Worm (Caenorhabditis elegans) whole organism, late embryonic: Measurements from ENCODE around the gene col-173.

ENCODE experiments used
- C08G9.2 ChIP-seq: sonication (generic microtip); optimal IDR thresholded peaks from 2 replicates; lab custom pipeline; 2016; ENCODE audit warnings: mild to moderate bottlenecking, missing genetic modification characterization, moderate library complexity, missing compliant biosample characterization
- F13H6.1 ChIP-seq: sonication (generic microtip); optimal IDR thresholded peaks from 2 replicates; lab custom pipeline; 2016; ENCODE audit warnings: missing genetic modification characterization, missing compliant biosample characterization
- K09A11.1 ChIP-seq: sonication (generic microtip); optimal IDR thresholded peaks from 2 replicates; lab custom pipeline; 2017; ENCODE audit warnings: antibody characterized with exemption, mild to moderate bottlenecking, missing genetic modification characterization, missing compliant biosample characterization; ENCODE audit not compliant: insufficient read depth
- ama-1 ChIP-seq: fragments of 150-350 bp; optimal IDR thresholded peaks from 2 replicates; lab custom pipeline; 2014
- ceh-18 ChIP-seq: sonication (generic microtip); optimal IDR thresholded peaks from 2 replicates; lab custom pipeline; 2016; ENCODE audit warnings: missing genetic modification characterization, missing compliant biosample characterization
- ceh-2 ChIP-seq: sonication (generic microtip); optimal IDR thresholded peaks from 2 replicates; lab custom pipeline; 2016; ENCODE audit warnings: missing genotype, missing genetic modification characterization, missing compliant biosample characterization
- ceh-31 ChIP-seq: sonication (generic microtip); optimal IDR thresholded peaks from 2 replicates; lab custom pipeline; 2016; ENCODE audit warnings: missing genetic modification characterization, missing compliant biosample characterization
- ceh-34 ChIP-seq: sonication (generic microtip); optimal IDR thresholded peaks from 2 replicates; lab custom pipeline; 2016; ENCODE audit warnings: mild to moderate bottlenecking, missing genetic modification characterization, missing compliant biosample characterization
- ceh-48 ChIP-seq: sonication (generic microtip); optimal IDR thresholded peaks from 2 replicates; lab custom pipeline; 2016; ENCODE audit warnings: missing genetic modification characterization, inconsistent platforms, missing compliant biosample characterization
- che-1 ChIP-seq: sonication (generic microtip); optimal IDR thresholded peaks from 2 replicates; lab custom pipeline; 2016; ENCODE audit warnings: mild to moderate bottlenecking, missing genetic modification characterization, missing compliant biosample characterization
- dve-1 ChIP-seq: sonication (generic microtip); optimal IDR thresholded peaks from 2 replicates; lab custom pipeline; 2017; ENCODE audit warnings: antibody characterized with exemption, mild to moderate bottlenecking, missing genetic modification characterization, missing compliant biosample characterization
- elt-2 ChIP-seq: sonication (generic microtip); optimal IDR thresholded peaks from 2 replicates; lab custom pipeline; 2016; ENCODE audit warnings: missing genetic modification reagents, missing genetic modification characterization, missing compliant biosample characterization
- ets-4 ChIP-seq: sonication (generic microtip); optimal IDR thresholded peaks from 2 replicates; lab custom pipeline; 2016; ENCODE audit warnings: missing genetic modification characterization, missing compliant biosample characterization
- eyg-1 ChIP-seq: sonication (generic microtip); optimal IDR thresholded peaks from 2 replicates; lab custom pipeline; 2016; ENCODE audit warnings: missing genotype, missing genetic modification characterization, missing compliant biosample characterization
- fkh-10 ChIP-seq: fragments of 150-350 bp; optimal IDR thresholded peaks from 2 replicates; lab custom pipeline; 2014; ENCODE audit warnings: missing biosample characterization, missing genetic modification reagents, missing genetic modification characterization
- gmeb-2 ChIP-seq: sonication (generic microtip); optimal IDR thresholded peaks from 2 replicates; lab custom pipeline; 2016; ENCODE audit warnings: missing genetic modification characterization, inconsistent platforms, missing compliant biosample characterization
- hlh-8 ChIP-seq: sonication (generic microtip); optimal IDR thresholded peaks from 2 replicates; lab custom pipeline; 2016; ENCODE audit warnings: missing genotype, missing genetic modification characterization, missing compliant biosample characterization
- lin-11 ChIP-seq: fragments of 200-800 bp; sonication (Bioruptor generic); optimal IDR thresholded peaks from 2 replicates; lab custom pipeline; 2018; ENCODE audit warnings: mild to moderate bottlenecking, missing genetic modification characterization, missing compliant biosample characterization
- madf-2 ChIP-seq: sonication (generic microtip); optimal IDR thresholded peaks from 2 replicates; lab custom pipeline; 2017; ENCODE audit warnings: missing genetic modification characterization, missing compliant biosample characterization
- mec-3 ChIP-seq: sonication (generic microtip); optimal IDR thresholded peaks from 2 replicates; lab custom pipeline; 2016; ENCODE audit warnings: borderline replicate concordance, missing genetic modification characterization, missing compliant biosample characterization
- nfya-1 ChIP-seq: sonication (generic microtip); optimal IDR thresholded peaks from 2 replicates; lab custom pipeline; 2017; ENCODE audit warnings: missing genetic modification characterization, mild to moderate bottlenecking, missing compliant biosample characterization, antibody characterized with exemption, moderate library complexity
- pat-9 ChIP-seq: fragments of 200-800 bp; sonication (Bioruptor generic); optimal IDR thresholded peaks from 2 replicates; lab custom pipeline; 2018; ENCODE audit warnings: mild to moderate bottlenecking, missing genetic modification characterization, moderate library complexity, missing compliant biosample characterization
- pha-2 ChIP-seq: sonication (generic microtip); optimal IDR thresholded peaks from 2 replicates; lab custom pipeline; 2017; ENCODE audit warnings: mild to moderate bottlenecking, missing genetic modification characterization, missing compliant biosample characterization
- sox-2 ChIP-seq: fragments of 200-800 bp; sonication (Bioruptor generic); IDR thresholded peaks from 2 replicates; pipeline ENCODE4 v1.3.6; 2022; ENCODE audit warnings: missing genetic modification reagents, missing genetic modification characterization, missing compliant biosample characterization
- sox-4 ChIP-seq: sonication (generic microtip); optimal IDR thresholded peaks from 2 replicates; lab custom pipeline; 2017; ENCODE audit warnings: mild to moderate bottlenecking, missing genetic modification characterization, inconsistent platforms, missing compliant biosample characterization
- syd-9 ChIP-seq: sonication (generic microtip); optimal IDR thresholded peaks from 2 replicates; lab custom pipeline; 2016; ENCODE audit warnings: mild to moderate bottlenecking, missing genetic modification characterization, moderate library complexity, missing compliant biosample characterization
- ttx-3 ChIP-seq: sonication (generic microtip); optimal IDR thresholded peaks from 2 replicates; lab custom pipeline; 2016; ENCODE audit warnings: missing genetic modification reagents, missing genetic modification characterization, missing compliant biosample characterization
- unc-3 ChIP-seq, 2 experiments: fragments of 200-800 bp in 1 of 2; sonication (Bioruptor generic) in 1 of 2; sonication (generic microtip) in 1 of 2; conservative IDR thresholded peaks in 1 of 2; optimal IDR thresholded peaks in 1 of 2; 2 replicates each; pipeline versions ENCODE4 v1.3.6 to Lab custom; 2016 to 2022; ENCODE audit warnings: missing compliant biosample characterization in 2 of 2, missing genetic modification characterization in 2 of 2, missing genetic modification reagents in 1 of 2
- unc-42 ChIP-seq: sonication (generic microtip); optimal IDR thresholded peaks from 2 replicates; lab custom pipeline; 2016; ENCODE audit warnings: missing genotype, missing genetic modification characterization, missing compliant biosample characterization
- unc-55 ChIP-seq: sonication (generic microtip); optimal IDR thresholded peaks from 2 replicates; lab custom pipeline; 2017; ENCODE audit warnings: missing biosample characterization, missing genetic modification reagents, missing genetic modification characterization
- unc-86 ChIP-seq: sonication (generic microtip); optimal IDR thresholded peaks from 2 replicates; lab custom pipeline; 2016; ENCODE audit warnings: missing genetic modification characterization, missing compliant biosample characterization
- zip-5 ChIP-seq: sonication (generic microtip); optimal IDR thresholded peaks from 2 replicates; lab custom pipeline; 2016; ENCODE audit warnings: missing genetic modification characterization, missing compliant biosample characterization

The col-173 gene

ce11 chrX:6845934-6846333 is 31.4 kb downstream of the col-173 start, which contains the start of gene C53B7.2:
TSS of gene C53B7.2 (plus strand) at chrX:6846234.
- TF ChIP-seq unc-55 (GFP tag; lab: Kevin White, UChicago) (no peak), syd-9 (tag; lab: Kevin White, UChicago) (no peak), C08G9.2 (tag; lab: Kevin White, UChicago) (no peak), dve-1 (tag; lab: Kevin White, UChicago) (no peak), ceh-48 (no peak), ceh-2 (no peak), pha-2 (tag; lab: Kevin White, UChicago) (no peak), madf-2 (tag; lab: Kevin White, UChicago) (no peak), gmeb-2 (tag; lab: Kevin White, UChicago) (no peak), unc-42 (tag; lab: Kevin White, UChicago) (no peak), K09A11.1 (no peak), ceh-34 (tag; lab: Kevin White, UChicago) (no peak), eyg-1 (no peak), mec-3 (tag; lab: Kevin White, UChicago) (no peak), unc-3 (GFP tag; conservative IDR thresholded peaks at IDR 0.05; lab: Robert Waterston, UW) (no peak), unc-3 (tag; optimal IDR thresholded peaks at IDR 0.05; lab: Kevin White, UChicago) (no peak)

- TF ChIP-seq ttx-3 (tag; lab: Kevin White, UChicago) (no peak), lin-11 (tag; lab: Kevin White, UChicago) (no peak), pat-9 (tag; lab: Kevin White, UChicago) (no peak), gmeb-2 (tag; lab: Kevin White, UChicago) (no peak), che-1 (tag; lab: Kevin White, UChicago) (no peak), syd-9 (tag; lab: Kevin White, UChicago) (no peak), F13H6.1 (tag; lab: Kevin White, UChicago) (no peak), mec-3 (tag; lab: Kevin White, UChicago) (no peak), ceh-48 (no peak), sox-2 (GFP tag; lab: Robert Waterston, UW) (no peak), zip-5 (tag; lab: Kevin White, UChicago) (no peak), ceh-34 (tag; lab: Kevin White, UChicago) (no peak), hlh-8 (tag; lab: Kevin White, UChicago) (no peak), unc-86 (no peak), ceh-2 (no peak), fkh-10 (GFP tag; lab: Kevin White, UChicago) (no peak)
Measured at ce11 chrX:6844394-6845072, 32.8 kb downstream of the col-173 start, which contains the start of gene C53B7.3. TSS of gene C53B7.3 (plus strand) at chrX:6844755.

ce11 chrX:6840670-6841308 is 36.5 kb downstream of the col-173 start, which contains the start of the genes glr-6 and asg-2:
TSS of gene glr-6 (minus strand) at chrX:6840720.
TSS of gene asg-2 (plus strand) at chrX:6841258.
- TF ChIP-seq unc-55 (GFP tag; lab: Kevin White, UChicago) (no peak), ceh-18 (peak; percentile 20), ceh-34 (tag; lab: Kevin White, UChicago) (peak; percentile 22), ets-4 (tag; lab: Kevin White, UChicago) (peak; percentile 24), sox-4 (tag; lab: Kevin White, UChicago) (no peak), ama-1 (lab: Kevin White, UChicago) (no peak), elt-2 (tag; lab: Kevin White, UChicago) (peak; percentile 3), ceh-31 (tag; lab: Kevin White, UChicago) (peak; percentile 50), syd-9 (tag; lab: Kevin White, UChicago) (no peak), nfya-1 (tag; lab: Kevin White, UChicago) (peak; percentile 61), unc-42 (tag; lab: Kevin White, UChicago) (peak; percentile 21), ceh-48 (peak; percentile 76)
- TF ChIP-seq, all 69 proteins: peak for 8
